Worm (Caenorhabditis elegans): Measurements from ENCODE around the gene abu-2.

abu-2 gene

ce11 chrX:1451240-1451639, 40.8 kb upstream of the abu-2 start:
- no peak for TF ChIP-seq hnd-1 (tag; optimal IDR thresholded peaks at IDR 0.05)
- no peak for TF ChIP-seq ama-1 (optimal IDR thresholded peaks at IDR 0.05)
- TF ChIP-seq tbx-37 (GFP tag; conservative IDR thresholded peaks at IDR 0.05), result no peak
- no peak for TF ChIP-seq F13C5.2 (tag; optimal IDR thresholded peaks at IDR 0.05)
- TF ChIP-seq ceh-13 (GFP tag; optimal IDR thresholded peaks at IDR 0.05), result no peak

ce11 chrX:1450352-1450818, 39.9 kb upstream of the abu-2 start, which contains the start of gene W05H7.1:
Gene W05H7.1, plus strand, starts transcription at chrX:1450768.
- TF ChIP-seq ceh-36 (tag; optimal IDR thresholded peaks at IDR 0.05) (no peak), hmg-4 (GFP tag; optimal IDR thresholded peaks at IDR 0.05) (peak; percentile 50), hmbx-1 (tag; optimal IDR thresholded peaks at IDR 0.05) (no peak)

- TF ChIP-seq ceh-36 (tag; optimal IDR thresholded peaks at IDR 0.05) (no peak), B0310.2 (tag; optimal IDR thresholded peaks at IDR 0.05) (no peak), aly-1 (tag; optimal IDR thresholded peaks at IDR 0.05) (peak; percentile 63), tbx-37 (GFP tag; conservative IDR thresholded peaks at IDR 0.05) (no peak), hmg-4 (GFP tag; optimal IDR thresholded peaks at IDR 0.05) (peak; percentile 75), F13C5.2 (tag; optimal IDR thresholded peaks at IDR 0.05) (peak; percentile 70), sea-1 (GFP tag; conservative IDR thresholded peaks at IDR 0.05) (no peak), pes-1 (GFP tag; IDR thresholded peaks at IDR 0.05) (no peak), tbx-11 (GFP tag; IDR thresholded peaks at IDR 0.05) (no peak), ama-1 (optimal IDR thresholded peaks at IDR 0.05) (no peak), hmbx-1 (tag; optimal IDR thresholded peaks at IDR 0.05) (no peak), flt-1 (GFP tag; IDR thresholded peaks at IDR 0.05) (no peak)
These were observed 36.2 kb upstream of the abu-2 start, which contains the start of gene zfp-3 for ce11 chrX:1446593-1447141. Gene zfp-3, minus strand, starts transcription at chrX:1446643.

- TF ChIP-seq aly-1 (tag; optimal IDR thresholded peaks at IDR 0.05), result no peak
- TF ChIP-seq scrt-1 (GFP tag; IDR thresholded peaks at IDR 0.05), result no peak
- TF ChIP-seq B0310.2 (tag; optimal IDR thresholded peaks at IDR 0.05), result no peak
- TF ChIP-seq ceh-13 (GFP tag; optimal IDR thresholded peaks at IDR 0.05), result no peak
- no peak for TF ChIP-seq tbx-37 (GFP tag; conservative IDR thresholded peaks at IDR 0.05)
- TF ChIP-seq sea-1 (GFP tag; conservative IDR thresholded peaks at IDR 0.05), result no peak
- TF ChIP-seq ceh-36 (tag; optimal IDR thresholded peaks at IDR 0.05), result no peak
- no peak for TF ChIP-seq hmg-4 (GFP tag; optimal IDR thresholded peaks at IDR 0.05)
These were observed 35.2 kb upstream of the abu-2 start for ce11 chrX:1445696-1446095.

ce11 chrX:1443556-1444243, 33.2 kb upstream of the abu-2 start:
- peak; percentile 1 for TF ChIP-seq F13C5.2 (tag; optimal IDR thresholded peaks at IDR 0.05)
- no peak for TF ChIP-seq scrt-1 (GFP tag; IDR thresholded peaks at IDR 0.05)

ce11 chrX:1441602-1442183, 31.2 kb upstream of the abu-2 start:
- no peak for TF ChIP-seq pes-1 (GFP tag; IDR thresholded peaks at IDR 0.05)
- TF ChIP-seq hmg-4 (GFP tag; optimal IDR thresholded peaks at IDR 0.05), result no peak
- no peak for TF ChIP-seq sea-1 (GFP tag; conservative IDR thresholded peaks at IDR 0.05)
- no peak for TF ChIP-seq ceh-13 (GFP tag; optimal IDR thresholded peaks at IDR 0.05)
- TF ChIP-seq tbx-11 (GFP tag; IDR thresholded peaks at IDR 0.05), result no peak
- no peak for TF ChIP-seq B0310.2 (tag; optimal IDR thresholded peaks at IDR 0.05)
- no peak for TF ChIP-seq scrt-1 (GFP tag; IDR thresholded peaks at IDR 0.05)
- no peak for TF ChIP-seq flt-1 (GFP tag; IDR thresholded peaks at IDR 0.05)
- no peak for TF ChIP-seq ama-1 (optimal IDR thresholded peaks at IDR 0.05)
- no peak for TF ChIP-seq tra-4 (tag; optimal IDR thresholded peaks at IDR 0.05)
- no peak for TF ChIP-seq hnd-1 (tag; optimal IDR thresholded peaks at IDR 0.05)
- TF ChIP-seq aly-1 (tag; optimal IDR thresholded peaks at IDR 0.05), result no peak
- no peak for TF ChIP-seq F13C5.2 (tag; optimal IDR thresholded peaks at IDR 0.05)
- no peak for TF ChIP-seq ets-7 (tag; optimal IDR thresholded peaks at IDR 0.05)

- TF ChIP-seq hnd-1 (tag; optimal IDR thresholded peaks at IDR 0.05) (no peak), sea-1 (GFP tag; conservative IDR thresholded peaks at IDR 0.05) (no peak), tbx-37 (GFP tag; conservative IDR thresholded peaks at IDR 0.05) (no peak), ets-7 (tag; optimal IDR thresholded peaks at IDR 0.05) (no peak), F13C5.2 (tag; optimal IDR thresholded peaks at IDR 0.05) (no peak), ceh-36 (tag; optimal IDR thresholded peaks at IDR 0.05) (no peak), tbx-11 (GFP tag; IDR thresholded peaks at IDR 0.05) (no peak)
These were observed 29.7 kb upstream of the abu-2 start, which contains the start of gene sedl-1 for ce11 chrX:1440161-1440560. Gene sedl-1, minus strand, starts transcription at chrX:1440261.

- no peak for TF ChIP-seq ama-1 (optimal IDR thresholded peaks at IDR 0.05)
- TF ChIP-seq ceh-36 (tag; optimal IDR thresholded peaks at IDR 0.05), result no peak
- no peak for TF ChIP-seq F13C5.2 (tag; optimal IDR thresholded peaks at IDR 0.05)
- no peak for TF ChIP-seq hnd-1 (tag; optimal IDR thresholded peaks at IDR 0.05)
- TF ChIP-seq tbx-11 (GFP tag; IDR thresholded peaks at IDR 0.05), result no peak
These were observed 28.5 kb upstream of the abu-2 start for ce11 chrX:1438925-1439324.

Measured in whole organism, early embryonic.